Fruit fly (Drosophila melanogaster) Kc167 (cell line): ENCODE results near the gene atms.

ENCODE experiments used
- Myc ChIP-seq: fragments of >200 bp; optimal IDR thresholded peaks from 2 replicates; lab custom pipeline; 2017; ENCODE audit warnings: missing external identifiers
- h ChIP-seq: fragments of >200 bp; optimal IDR thresholded peaks from 3 replicates; lab custom pipeline; 2018; ENCODE audit warnings: missing external identifiers

DNA sequence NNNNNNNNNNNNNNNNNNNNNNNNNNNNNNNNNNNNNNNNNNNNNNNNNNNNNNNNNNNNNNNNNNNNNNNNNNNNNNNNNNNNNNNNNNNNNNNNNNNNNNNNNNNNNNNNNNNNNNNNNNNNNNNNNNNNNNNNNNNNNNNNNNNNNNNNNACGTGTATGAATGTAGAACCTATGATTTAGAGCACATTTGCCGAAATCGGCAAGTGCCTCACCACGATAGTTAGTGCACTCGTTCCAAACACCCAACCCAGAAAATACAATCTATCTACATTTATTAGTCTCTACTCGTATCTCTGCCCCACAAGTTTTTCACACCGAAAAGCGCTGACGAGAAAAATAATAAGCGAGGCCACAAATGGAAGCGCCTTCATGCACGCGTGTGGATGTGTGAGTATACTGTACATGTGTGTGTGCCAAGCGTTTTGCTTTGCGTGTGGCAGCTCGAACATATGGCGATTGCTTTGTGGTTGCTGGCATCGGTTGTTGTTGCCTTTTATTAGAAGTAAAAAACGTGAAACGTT lies 54.4 kb downstream of the atms start:
- TF ChIP-seq h (lab: Kevin White, UChicago) (no peak), Myc (lab: Kevin White, UChicago) (no peak)
